Worm (Caenorhabditis elegans) whole organism, young adult: ENCODE data around the gene uaf-1.
A peak's percentile ranks its signal among the peaks of the same experiment; 100 is the strongest.

Source experiments
- B0035.1 ChIP-seq: sonication (generic microtip); optimal IDR thresholded peaks from 2 replicates; lab custom pipeline; 2016; ENCODE audit warnings: missing genetic modification characterization, mild to moderate bottlenecking, missing compliant biosample characterization, missing genotype, missing genetic modification reagents
- B0261.1 ChIP-seq: sonication (generic microtip); optimal IDR thresholded peaks from 2 replicates; lab custom pipeline; 2016; ENCODE audit warnings: mild to moderate bottlenecking, missing genetic modification characterization, moderate library complexity, missing compliant biosample characterization
- C06A6.2 ChIP-seq: fragments of 200-800 bp; sonication (Bioruptor generic); conservative IDR thresholded peaks from 2 replicates; pipeline ENCODE4 v1.3.6; 2022; ENCODE audit warnings: missing genetic modification characterization, missing compliant biosample characterization
- D2030.7 ChIP-seq: fragments of 200-800 bp; sonication (Bioruptor generic); IDR thresholded peaks from 2 replicates; pipeline ENCODE4 v1.3.6; 2022; ENCODE audit warnings: missing genetic modification reagents, missing genetic modification characterization, missing compliant biosample characterization
- F22D6.2 ChIP-seq: sonication (generic microtip); optimal IDR thresholded peaks from 2 replicates; lab custom pipeline; 2016; ENCODE audit warnings: mild to moderate bottlenecking, missing genetic modification characterization, missing compliant biosample characterization
- F33H1.4 ChIP-seq: fragments of 200-800 bp; sonication (Bioruptor generic); IDR thresholded peaks from 2 replicates; pipeline ENCODE4 v1.3.6; 2022; ENCODE audit warnings: missing genetic modification reagents, missing genetic modification characterization, missing compliant biosample characterization
- F37B4.10 ChIP-seq: fragments of 200-800 bp; sonication (Bioruptor generic); IDR thresholded peaks from 2 replicates; pipeline ENCODE4 v1.3.6; 2022; ENCODE audit warnings: missing genetic modification characterization, missing compliant biosample characterization
- F39B2.1 ChIP-seq: fragments of 200-800 bp; sonication (Bioruptor generic); IDR thresholded peaks from 2 replicates; pipeline ENCODE4 v1.3.6; 2022; ENCODE audit warnings: missing genetic modification reagents, missing genetic modification characterization, missing compliant biosample characterization
- F55B11.4 ChIP-seq: sonication (generic microtip); optimal IDR thresholded peaks from 2 replicates; lab custom pipeline; 2016; ENCODE audit warnings: missing compliant biosample characterization, missing genetic modification characterization, borderline replicate concordance; ENCODE audit not compliant: insufficient read depth
- K12H6.12 ChIP-seq: fragments of 200-800 bp; sonication (Bioruptor generic); optimal IDR thresholded peaks from 2 replicates; lab custom pipeline; 2018; ENCODE audit warnings: mild to moderate bottlenecking, missing genetic modification characterization, missing compliant biosample characterization
- T26A5.8 ChIP-seq: sonication (generic microtip); optimal IDR thresholded peaks from 2 replicates; lab custom pipeline; 2016; ENCODE audit warnings: missing genetic modification characterization, missing compliant biosample characterization
- atf-7 ChIP-seq: sonication (generic microtip); optimal IDR thresholded peaks from 2 replicates; lab custom pipeline; 2017; ENCODE audit warnings: mild to moderate bottlenecking, missing genetic modification characterization, missing compliant biosample characterization
- bed-1 ChIP-seq: fragments of 200-800 bp; sonication (Bioruptor generic); IDR thresholded peaks from 2 replicates; pipeline ENCODE4 v1.3.6; 2022; ENCODE audit warnings: missing genetic modification reagents, missing genetic modification characterization, missing compliant biosample characterization
- cebp-2 ChIP-seq: fragments of 200-800 bp; sonication (Bioruptor generic); IDR thresholded peaks from 2 replicates; pipeline ENCODE4 v1.3.6; 2022; ENCODE audit warnings: missing genetic modification characterization, missing compliant biosample characterization
- ceh-100 ChIP-seq: fragments of 200-800 bp; sonication (Bioruptor generic); IDR thresholded peaks from 2 replicates; pipeline ENCODE4 v1.3.6; 2022; ENCODE audit warnings: missing genetic modification reagents, missing genetic modification characterization, missing compliant biosample characterization
- ceh-40 ChIP-seq: fragments of 200-800 bp; sonication (Bioruptor generic); IDR thresholded peaks from 2 replicates; pipeline ENCODE4 v1.3.6; 2022; ENCODE audit warnings: missing genetic modification characterization, missing compliant biosample characterization
- ceh-91 ChIP-seq: fragments of 200-800 bp; sonication (Bioruptor generic); IDR thresholded peaks from 2 replicates; pipeline ENCODE4 v1.3.6; 2022; ENCODE audit warnings: missing genetic modification reagents, missing genetic modification characterization, missing compliant biosample characterization
- dpl-1 ChIP-seq: fragments of 150-350 bp; optimal IDR thresholded peaks from 2 replicates; lab custom pipeline; 2014; ENCODE audit warnings: missing biosample characterization, missing genetic modification reagents, missing genetic modification characterization
- egrh-3 ChIP-seq: fragments of 200-800 bp; sonication (Bioruptor generic); IDR thresholded peaks from 2 replicates; pipeline ENCODE4 v1.3.6; 2022; ENCODE audit warnings: missing genetic modification reagents, missing genetic modification characterization, missing compliant biosample characterization
- hlh-12 ChIP-seq: sonication (generic microtip); optimal IDR thresholded peaks from 2 replicates; lab custom pipeline; 2016; ENCODE audit warnings: missing genetic modification characterization, missing compliant biosample characterization
- let-607 ChIP-seq, 2 experiments: fragments of 200-800 bp in 1 of 2; sonication (Bioruptor generic) in 1 of 2; sonication (generic microtip) in 1 of 2; optimal IDR thresholded peaks; 2 replicates each; lab custom pipeline; 2016 to 2018; ENCODE audit warnings: mild to moderate bottlenecking in 2 of 2, missing compliant biosample characterization in 2 of 2, missing genetic modification characterization in 2 of 2, moderate library complexity in 2 of 2, missing genotype in 1 of 2
- lsy-27 ChIP-seq: sonication (generic microtip); optimal IDR thresholded peaks from 2 replicates; lab custom pipeline; 2017; ENCODE audit warnings: missing genetic modification characterization, mild to moderate bottlenecking, missing compliant biosample characterization, antibody characterized with exemption, missing genotype, borderline replicate concordance; ENCODE audit not compliant: insufficient read depth
- mel-28 ChIP-seq: sonication (generic microtip); optimal IDR thresholded peaks from 2 replicates; lab custom pipeline; 2016; ENCODE audit warnings: borderline replicate concordance, mild to moderate bottlenecking, missing genetic modification characterization, missing compliant biosample characterization
- mxl-1 ChIP-seq: sonication (generic microtip); optimal IDR thresholded peaks from 2 replicates; lab custom pipeline; 2016; ENCODE audit warnings: missing genetic modification characterization, missing compliant biosample characterization
- nfya-2 ChIP-seq: fragments of 200-800 bp; sonication (Bioruptor generic); IDR thresholded peaks from 2 replicates; pipeline ENCODE4 v1.3.6; 2022; ENCODE audit warnings: missing genetic modification reagents, missing genetic modification characterization, missing compliant biosample characterization
- nhr-179 ChIP-seq: sonication (generic microtip); optimal IDR thresholded peaks from 2 replicates; lab custom pipeline; 2016; ENCODE audit warnings: mild to moderate bottlenecking, missing genetic modification characterization, missing compliant biosample characterization
- nhr-27 ChIP-seq: fragments of 200-800 bp; sonication (Bioruptor generic); optimal IDR thresholded peaks from 2 replicates; lab custom pipeline; 2018; ENCODE audit warnings: mild to moderate bottlenecking, missing genetic modification characterization, moderate library complexity, missing compliant biosample characterization
- pha-4 ChIP-seq: fragments of 150-350 bp; sonication (generic microtip); optimal IDR thresholded peaks from 2 replicates; lab custom pipeline; 2014; ENCODE audit warnings: missing biosample characterization, missing genetic modification reagents, missing genetic modification characterization
- repo-1 ChIP-seq: sonication (generic microtip); optimal IDR thresholded peaks from 2 replicates; lab custom pipeline; 2017; ENCODE audit warnings: mild to moderate bottlenecking, missing genetic modification characterization, missing compliant biosample characterization
- rpc-1 ChIP-seq, 2 experiments: fragments of 150-350 bp in 1 of 2; sonication (generic microtip) in 1 of 2; optimal IDR thresholded peaks; 2 replicates each; lab custom pipeline; 2014 to 2018; ENCODE audit warnings: missing biosample characterization in 1 of 2, missing genetic modification characterization in 1 of 2, missing genetic modification reagents in 1 of 2, missing genotype in 1 of 2
- sea-2 ChIP-seq: fragments of 200-800 bp; sonication (Bioruptor generic); IDR thresholded peaks from 2 replicates; pipeline ENCODE4 v1.3.6; 2022; ENCODE audit warnings: missing genetic modification characterization, missing compliant biosample characterization
- snpc-1.1 ChIP-seq: sonication (generic microtip); optimal IDR thresholded peaks from 2 replicates; lab custom pipeline; 2017; ENCODE audit warnings: missing genetic modification characterization, mild to moderate bottlenecking, missing compliant biosample characterization, antibody characterized with exemption, moderate library complexity, missing genotype, missing genetic modification reagents; ENCODE audit not compliant: insufficient read depth
- snpc-1.3 ChIP-seq: sonication (generic microtip); optimal IDR thresholded peaks from 2 replicates; lab custom pipeline; 2017; ENCODE audit warnings: missing genetic modification characterization, mild to moderate bottlenecking, missing compliant biosample characterization, antibody characterized with exemption, moderate library complexity, missing genotype, missing genetic modification reagents; ENCODE audit not compliant: insufficient read depth
- snpc-4 ChIP-seq, 5 experiments: fragments of 150-350 bp in 1 of 5; sonication (generic microtip) in 4 of 5; optimal IDR thresholded peaks; 2 replicates each; lab custom pipeline; 2014 to 2018; ENCODE audit warnings: missing genetic modification characterization in 5 of 5, missing biosample characterization in 3 of 5, antibody characterized with exemption in 2 of 5, mild to moderate bottlenecking in 2 of 5, missing compliant biosample characterization in 2 of 5, missing genotype in 2 of 5, moderate library complexity in 2 of 5, missing genetic modification reagents in 1 of 5
- somi-1 ChIP-seq: fragments of 200-800 bp; sonication (Bioruptor generic); optimal IDR thresholded peaks from 2 replicates; lab custom pipeline; 2018; ENCODE audit warnings: mild to moderate bottlenecking, missing genetic modification characterization, missing compliant biosample characterization
- unc-130 ChIP-seq: sonication (generic microtip); optimal IDR thresholded peaks from 2 replicates; lab custom pipeline; 2016; ENCODE audit warnings: missing genetic modification reagents, missing genetic modification characterization, missing compliant biosample characterization
- xnd-1 ChIP-seq: sonication (generic microtip); optimal IDR thresholded peaks from 2 replicates; lab custom pipeline; 2016; ENCODE audit warnings: missing genotype, missing genetic modification reagents, missing genetic modification characterization, missing compliant biosample characterization
- zfh-2 ChIP-seq: fragments of 200-800 bp; sonication (Bioruptor generic); conservative IDR thresholded peaks from 2 replicates; pipeline ENCODE4 v1.3.6; 2022; ENCODE audit warnings: missing genetic modification reagents, missing genetic modification characterization, missing compliant biosample characterization
- ztf-18 ChIP-seq: sonication (generic microtip); optimal IDR thresholded peaks from 2 replicates; lab custom pipeline; 2016; ENCODE audit warnings: missing genotype, mild to moderate bottlenecking, missing genetic modification characterization, missing compliant biosample characterization
- ztf-25 ChIP-seq: fragments of 200-800 bp; sonication (Bioruptor generic); IDR thresholded peaks from 2 replicates; pipeline ENCODE4 v1.3.6; 2022; ENCODE audit warnings: missing genetic modification reagents, missing genetic modification characterization, missing compliant biosample characterization
- ztf-26 ChIP-seq: sonication (generic microtip); optimal IDR thresholded peaks from 2 replicates; lab custom pipeline; 2017; ENCODE audit warnings: missing genetic modification characterization, missing compliant biosample characterization
- ztf-28 ChIP-seq: fragments of 200-800 bp; sonication (Bioruptor generic); IDR thresholded peaks from 2 replicates; pipeline ENCODE4 v1.3.6; 2022; ENCODE audit warnings: missing genetic modification reagents, missing genetic modification characterization, missing compliant biosample characterization

The uaf-1 gene

DNA sequence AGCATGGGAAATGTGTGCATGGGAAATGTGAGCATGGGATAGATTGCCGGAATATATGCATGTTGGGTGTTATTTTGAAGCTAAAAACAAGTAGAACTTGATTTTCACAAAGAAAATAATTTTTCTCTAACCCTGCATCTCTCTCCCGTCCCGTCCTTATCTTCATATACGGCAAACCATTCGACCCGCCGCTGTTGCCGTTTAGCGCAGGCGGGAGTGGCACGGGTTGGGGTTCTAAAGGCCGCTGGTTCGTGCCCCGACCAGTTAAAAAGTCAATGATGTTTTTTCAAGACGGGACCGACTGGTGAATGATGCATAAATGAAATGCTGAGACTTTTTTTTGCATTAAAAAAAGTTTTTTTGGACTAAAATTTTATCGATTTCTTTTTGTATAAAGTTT lies 45.9 kb upstream of the uaf-1 start (continued):
- no peak for TF ChIP-seq xnd-1 (tag; lab: Kevin White, UChicago)
- no peak for TF ChIP-seq nhr-179 (tag; lab: Kevin White, UChicago)
- TF ChIP-seq sea-2 = no peak
- no peak for TF ChIP-seq let-607 (tag; optimal IDR thresholded peaks at IDR 0.05; lab: Kevin White, UChicago)
- no peak for TF ChIP-seq ceh-40 (GFP tag; lab: Robert Waterston, UW)
- no peak for TF ChIP-seq dpl-1 (GFP tag; lab: Kevin White, UChicago)
- TF ChIP-seq pha-4 (tag; lab: Kevin White, UChicago) = no peak
- TF ChIP-seq F37B4.10 (GFP tag; lab: Robert Waterston, UW) = no peak
- peak; percentile 20 for TF ChIP-seq snpc-1.3 (tag; lab: Kevin White, UChicago)
- TF ChIP-seq unc-130 (GFP tag; lab: Kevin White, UChicago) = no peak
- no peak for TF ChIP-seq repo-1
- no peak for TF ChIP-seq B0035.1 (tag; lab: Kevin White, UChicago)
- no peak for TF ChIP-seq snpc-1.1 (tag; lab: Kevin White, UChicago)
- no peak for TF ChIP-seq nfya-2 (GFP tag; lab: Robert Waterston, UW)
- no peak for TF ChIP-seq cebp-2 (GFP tag; lab: Robert Waterston, UW)
- TF ChIP-seq zfh-2 (GFP tag; lab: Robert Waterston, UW) = peak; percentile 53
- peak; percentile 72 for TF ChIP-seq rpc-1 (optimal IDR thresholded peaks at IDR 0.05; lab: Kevin White, UChicago)
- TF ChIP-seq rpc-1 (tag; optimal IDR thresholded peaks at IDR 0.05; lab: Kevin White, UChicago) = peak; percentile 81
- TF ChIP-seq hlh-12 (tag; lab: Kevin White, UChicago) = no peak
- TF ChIP-seq snpc-4 (GFP tag; optimal IDR thresholded peaks at IDR 0.05; lab: Kevin White, UChicago) = peak; percentile 50
- TF ChIP-seq snpc-4 (tag; optimal IDR thresholded peaks at IDR 0.05; lab: Kevin White, UChicago) = peak in 1 of 4 experiments; percentile 15
- peak; percentile 73 for TF ChIP-seq ztf-18 (tag; lab: Kevin White, UChicago)
- no peak for TF ChIP-seq bed-1 (GFP tag; lab: Robert Waterston, UW)
- peak; percentile 57; the same call in 1 of the 2 replicates for TF ChIP-seq D2030.7
- TF ChIP-seq mxl-1 = peak; percentile 42
- no peak for TF ChIP-seq ztf-28 (GFP tag; lab: Robert Waterston, UW)
- peak; percentile 64 for TF ChIP-seq ztf-26 (tag; lab: Kevin White, UChicago)
- TF ChIP-seq K12H6.12 (tag; lab: Kevin White, UChicago) = no peak
- TF ChIP-seq F33H1.4 (GFP tag; lab: Robert Waterston, UW) = peak; percentile 33; the same call in 1 of the 2 replicates
- peak; percentile 20 for TF ChIP-seq atf-7 (tag; lab: Kevin White, UChicago)
- TF ChIP-seq nhr-27 (tag; lab: Kevin White, UChicago) = no peak
- no peak for TF ChIP-seq F22D6.2 (tag; lab: Kevin White, UChicago)
- TF ChIP-seq somi-1 (GFP tag; lab: Kevin White, UChicago) = no peak
- TF ChIP-seq lsy-27 = peak; percentile 9
- TF ChIP-seq egrh-3 (GFP tag; lab: Robert Waterston, UW) = 0 out of 2 replicates have a peak, but pooled peaks have one; percentile 25
- no peak for TF ChIP-seq ceh-100 (GFP tag; lab: Robert Waterston, UW)
- TF ChIP-seq F39B2.1 (GFP tag; lab: Robert Waterston, UW) = no peak
- no peak for TF ChIP-seq C06A6.2 (GFP tag; lab: Robert Waterston, UW)
- no peak for TF ChIP-seq T26A5.8
- no peak for TF ChIP-seq mel-28 (tag; lab: Kevin White, UChicago)
- TF ChIP-seq ceh-91 (GFP tag; lab: Robert Waterston, UW) = no peak
- TF ChIP-seq B0261.1 (tag; lab: Kevin White, UChicago) = peak; percentile 77
- 0 out of 2 replicates have a peak, but pooled peaks have one; percentile 61 for TF ChIP-seq ztf-25 (GFP tag; lab: Robert Waterston, UW)
- no peak for TF ChIP-seq F55B11.4
- TF ChIP-seq, all 124 proteins: peak for 48
